Fruit fly (Drosophila melanogaster) whole organism, prepupa: ENCODE data around the gene CG42450.
A peak's percentile ranks its signal among the peaks of the same experiment; 100 is the strongest.

Source experiments
- Blimp-1 ChIP-seq: fragments of 200-800 bp; sonication (Bioruptor generic); optimal IDR thresholded peaks from 3 replicates; lab custom pipeline; 2017; ENCODE audit warnings: missing biosample characterization, missing genetic modification characterization, mild to moderate bottlenecking, moderate library complexity, missing genetic modification reagents
- CG11294 ChIP-seq: fragments of 200-800 bp; sonication (Bioruptor generic); IDR thresholded peaks from 2 replicates; pipeline ENCODE4 v1.3.6; 2022; ENCODE audit warnings: missing biosample characterization, missing genetic modification characterization
- CG11902 ChIP-seq: fragments of 200-800 bp; sonication (Bioruptor generic); optimal IDR thresholded peaks from 3 replicates; lab custom pipeline; 2016; ENCODE audit warnings: missing biosample characterization, missing genetic modification characterization
- CG15336 ChIP-seq: fragments of 200-800 bp; sonication (Bioruptor generic); IDR thresholded peaks from 2 replicates; pipeline ENCODE4 v1.3.6; 2022; ENCODE audit warnings: missing biosample characterization, missing genetic modification characterization
- CG1621 ChIP-seq: fragments of 200-800 bp; sonication (Bioruptor generic); optimal IDR thresholded peaks from 3 replicates; lab custom pipeline; 2018; ENCODE audit warnings: missing biosample characterization, mild to moderate bottlenecking, missing genetic modification characterization
- CG16779 ChIP-seq: fragments of 200-800 bp; sonication (Bioruptor generic); optimal IDR thresholded peaks from 3 replicates; lab custom pipeline; 2017; ENCODE audit warnings: missing biosample characterization, mild to moderate bottlenecking, missing genetic modification characterization
- CG3032 ChIP-seq: fragments of 200-800 bp; optimal IDR thresholded peaks from 2 replicates; lab custom pipeline; 2019; ENCODE audit warnings: missing biosample characterization, mild to moderate bottlenecking, missing genetic modification characterization, moderate library complexity
- CG32006 ChIP-seq: fragments of 200-800 bp; sonication (Bioruptor generic); optimal IDR thresholded peaks from 3 replicates; lab custom pipeline; 2017; ENCODE audit warnings: missing biosample characterization, mild to moderate bottlenecking, missing genetic modification characterization
- CG34406 ChIP-seq: fragments of 200-800 bp; sonication (Bioruptor generic); optimal IDR thresholded peaks from 3 replicates; lab custom pipeline; 2016; ENCODE audit warnings: missing biosample characterization, missing genetic modification characterization
- CG4318 ChIP-seq: fragments of 200-800 bp; sonication (Bioruptor generic); optimal IDR thresholded peaks from 3 replicates; lab custom pipeline; 2017; ENCODE audit warnings: missing biosample characterization, mild to moderate bottlenecking, missing genetic modification characterization
- CG6163 ChIP-seq: fragments of 200-800 bp; sonication (Bioruptor generic); IDR thresholded peaks from 3 replicates; pipeline ENCODE4 v1.3.6; 2022; ENCODE audit warnings: missing biosample characterization, missing genetic modification characterization
- CG6276 ChIP-seq: fragments of 200-800 bp; sonication (Bioruptor generic); optimal IDR thresholded peaks from 2 replicates; lab custom pipeline; 2017; ENCODE audit warnings: missing biosample characterization, mild to moderate bottlenecking, missing genetic modification characterization
- CG6792 ChIP-seq: fragments of 200-800 bp; sonication (Bioruptor generic); optimal IDR thresholded peaks from 3 replicates; lab custom pipeline; 2016; ENCODE audit warnings: missing biosample characterization, missing genetic modification characterization
- CG6808 ChIP-seq: fragments of 200-800 bp; sonication (Bioruptor generic); optimal IDR thresholded peaks from 3 replicates; lab custom pipeline; 2017; ENCODE audit warnings: missing biosample characterization, missing genetic modification characterization, mild to moderate bottlenecking, moderate library complexity, missing genetic modification reagents
- CG6854 ChIP-seq: fragments of 200-800 bp; sonication (Bioruptor generic); optimal IDR thresholded peaks from 2 replicates; lab custom pipeline; 2017; ENCODE audit warnings: missing biosample characterization, mild to moderate bottlenecking, missing genetic modification characterization
- CG7368 ChIP-seq: fragments of 200-800 bp; sonication (Bioruptor generic); optimal IDR thresholded peaks from 3 replicates; lab custom pipeline; 2016; ENCODE audit warnings: missing biosample characterization, missing genetic modification characterization
- CG8119 ChIP-seq: fragments of 200-800 bp; sonication (Bioruptor generic); IDR thresholded peaks from 3 replicates; pipeline ENCODE4 v1.3.6; 2022; ENCODE audit warnings: missing biosample characterization, missing genetic modification characterization
- CG8632 ChIP-seq: fragments of 200-800 bp; sonication (Bioruptor generic); optimal IDR thresholded peaks from 3 replicates; lab custom pipeline; 2016; ENCODE audit warnings: missing biosample characterization, missing genetic modification characterization
- CG9139 ChIP-seq: fragments of 200-800 bp; sonication (Bioruptor generic); optimal IDR thresholded peaks from 3 replicates; lab custom pipeline; 2017; ENCODE audit warnings: missing biosample characterization, mild to moderate bottlenecking, missing genetic modification characterization
- Eip75B ChIP-seq: fragments of 200-800 bp; sonication (Bioruptor generic); optimal IDR thresholded peaks from 3 replicates; lab custom pipeline; 2016; ENCODE audit warnings: missing biosample characterization, missing genetic modification characterization
- Eip93F ChIP-seq: fragments of 200-800 bp; sonication (Bioruptor generic); optimal IDR thresholded peaks from 2 replicates; lab custom pipeline; 2016; ENCODE audit warnings: missing biosample characterization, mild to moderate bottlenecking, missing genetic modification characterization
- Ets21C ChIP-seq: fragments of 200-800 bp; sonication (Bioruptor generic); optimal IDR thresholded peaks from 3 replicates; lab custom pipeline; 2016; ENCODE audit warnings: missing biosample characterization, missing genetic modification characterization
- Ets96B ChIP-seq: fragments of 200-800 bp; optimal IDR thresholded peaks from 2 replicates; lab custom pipeline; 2019; ENCODE audit warnings: missing biosample characterization, mild to moderate bottlenecking, missing genetic modification characterization, moderate library complexity
- Gug ChIP-seq: fragments of 200-800 bp; sonication (Bioruptor generic); IDR thresholded peaks from 2 replicates; pipeline ENCODE4 v1.3.6; 2022; ENCODE audit warnings: missing biosample characterization, missing genetic modification characterization
- Hr38 ChIP-seq: sonication (Bioruptor generic); optimal IDR thresholded peaks from 2 replicates; lab custom pipeline; 2016; ENCODE audit warnings: missing biosample characterization, missing genetic modification characterization
- Lpt ChIP-seq: fragments of 200-800 bp; sonication (Bioruptor generic); optimal IDR thresholded peaks from 3 replicates; lab custom pipeline; 2016; ENCODE audit warnings: missing biosample characterization, missing genetic modification characterization
- Met ChIP-seq: fragments of 200-800 bp; sonication (Bioruptor generic); optimal IDR thresholded peaks from 3 replicates; lab custom pipeline; 2016; ENCODE audit warnings: missing biosample characterization, missing genetic modification characterization
- OdsH ChIP-seq: fragments of 200-800 bp; sonication (Bioruptor generic); optimal IDR thresholded peaks from 3 replicates; lab custom pipeline; 2016; ENCODE audit warnings: missing biosample characterization, missing genetic modification characterization
- Sox15 ChIP-seq: fragments of 200-800 bp; sonication (Bioruptor generic); optimal IDR thresholded peaks from 3 replicates; lab custom pipeline; 2016; ENCODE audit warnings: missing biosample characterization, missing genetic modification characterization
- acj6 ChIP-seq: fragments of 200-800 bp; sonication (Bioruptor generic); optimal IDR thresholded peaks from 3 replicates; lab custom pipeline; 2016; ENCODE audit warnings: missing biosample characterization, missing genetic modification characterization
- cyc ChIP-seq: fragments of 200-800 bp; sonication (Bioruptor generic); optimal IDR thresholded peaks from 3 replicates; lab custom pipeline; 2016; ENCODE audit warnings: missing biosample characterization, missing genetic modification characterization
- eg ChIP-seq: fragments of 200-800 bp; sonication (Bioruptor generic); IDR thresholded peaks from 3 replicates; pipeline ENCODE4 v1.3.6; 2022; ENCODE audit warnings: missing biosample characterization, missing genetic modification characterization
- esn ChIP-seq: fragments of 200-800 bp; sonication (Bioruptor generic); optimal IDR thresholded peaks from 2 replicates; lab custom pipeline; 2016; ENCODE audit warnings: missing biosample characterization, mild to moderate bottlenecking, missing genetic modification characterization, moderate library complexity
- fd59A ChIP-seq: fragments of 200-800 bp; sonication (Bioruptor generic); optimal IDR thresholded peaks from 2 replicates; lab custom pipeline; 2017; ENCODE audit warnings: missing biosample characterization, mild to moderate bottlenecking, missing genetic modification characterization, missing genetic modification reagents
- fd85E ChIP-seq: fragments of 200-800 bp; sonication (Bioruptor generic); optimal IDR thresholded peaks from 3 replicates; lab custom pipeline; 2016; ENCODE audit warnings: missing biosample characterization, missing genetic modification characterization
- fkh ChIP-seq: fragments of 200-800 bp; sonication (Bioruptor generic); optimal IDR thresholded peaks from 3 replicates; lab custom pipeline; 2017; ENCODE audit warnings: missing biosample characterization, mild to moderate bottlenecking, missing genetic modification characterization, moderate library complexity
- lz ChIP-seq: fragments of 200-800 bp; sonication (Bioruptor generic); optimal IDR thresholded peaks from 3 replicates; lab custom pipeline; 2016; ENCODE audit warnings: missing biosample characterization, missing genetic modification characterization
- salr ChIP-seq, 2 experiments: fragments of 200-800 bp; sonication (Bioruptor generic); optimal IDR thresholded peaks; 3 replicates each; lab custom pipeline; 2016 to 2018; ENCODE audit warnings: missing biosample characterization in 2 of 2, missing genetic modification characterization in 2 of 2, mild to moderate bottlenecking in 1 of 2
- spab ChIP-seq: fragments of 200-800 bp; sonication (Bioruptor generic); optimal IDR thresholded peaks from 2 replicates; lab custom pipeline; 2017; ENCODE audit warnings: missing biosample characterization, mild to moderate bottlenecking, missing genetic modification characterization, missing genetic modification reagents
- ss ChIP-seq, 2 experiments: fragments of 200-800 bp; sonication (Bioruptor generic); optimal IDR thresholded peaks; 2 replicates in 1 of 2; 3 replicates in 1 of 2; lab custom pipeline; 2017 to 2018; ENCODE audit warnings: mild to moderate bottlenecking in 2 of 2, missing biosample characterization in 2 of 2, missing genetic modification characterization in 2 of 2, moderate library complexity in 1 of 2
- topi ChIP-seq: fragments of 200-800 bp; sonication (Bioruptor generic); optimal IDR thresholded peaks from 3 replicates; lab custom pipeline; 2016; ENCODE audit warnings: missing biosample characterization, missing genetic modification characterization
- vri ChIP-seq: fragments of 200-800 bp; sonication (Bioruptor generic); optimal IDR thresholded peaks from 3 replicates; lab custom pipeline; 2016; ENCODE audit warnings: missing biosample characterization, mild to moderate bottlenecking, missing genetic modification characterization

Gene CG42450

dm6 chrX:18834399-18834798, 21.3 kb downstream of the CG42450 start (continued):
- no peak for TF ChIP-seq CG4318 (GFP tag; lab: Kevin White, UChicago)
- TF ChIP-seq CG6163 (GFP tag; lab: Robert Waterston, UW): peak; percentile 78
- 0 out of 3 replicates have a peak, but pooled peaks have one; percentile 17 for TF ChIP-seq CG8119 (GFP tag; lab: Robert Waterston, UW)
- TF ChIP-seq spab (GFP tag; lab: Kevin White, UChicago): peak; percentile 21
- TF ChIP-seq CG1621 (tag; lab: Kevin White, UChicago): no peak
- peak; percentile 10 for TF ChIP-seq CG32006 (GFP tag; lab: Kevin White, UChicago)
- TF ChIP-seq CG6276 (GFP tag; lab: Kevin White, UChicago): no peak
- peak; percentile 45; the same call in 1 of the 2 replicates for TF ChIP-seq CG15336 (GFP tag; lab: Robert Waterston, UW)
- TF ChIP-seq esn (GFP tag; lab: Kevin White, UChicago): peak; percentile 52
- TF ChIP-seq CG6808 (GFP tag; lab: Kevin White, UChicago): peak; percentile 31
- no peak for TF ChIP-seq fd85E (GFP tag; lab: Kevin White, UChicago)
- TF ChIP-seq Gug (GFP tag; lab: Robert Waterston, UW): peak; percentile 37; the same call in 1 of the 2 replicates
- no peak for TF ChIP-seq Hr38 (GFP tag; lab: Kevin White, UChicago)
- peak; percentile 46 for TF ChIP-seq Eip93F (GFP tag; lab: Kevin White, UChicago)
- TF ChIP-seq lz (GFP tag; lab: Kevin White, UChicago): peak; percentile 72
- peak in 1 of 2 experiments; percentile 73 for TF ChIP-seq ss (GFP tag; optimal IDR thresholded peaks at IDR 0.05; lab: Kevin White, UChicago)
- TF ChIP-seq topi (GFP tag; lab: Kevin White, UChicago): peak; percentile 88
- TF ChIP-seq Eip75B (GFP tag; lab: Kevin White, UChicago): peak; percentile 66
- no peak for TF ChIP-seq salr (GFP tag; optimal IDR thresholded peaks at IDR 0.05; lab: Kevin White, UChicago)
- TF ChIP-seq acj6: peak; percentile 68
- TF ChIP-seq CG3032 (tag; lab: Kevin White, UChicago): peak; percentile 64
- TF ChIP-seq CG11294: 0 out of 2 replicates have a peak, but pooled peaks have one; percentile 13
- peak; percentile 68 for TF ChIP-seq Sox15
- TF ChIP-seq vri (GFP tag; lab: Kevin White, UChicago): peak; percentile 27
- peak; percentile 27 for TF ChIP-seq CG16779
- peak; percentile 86 for TF ChIP-seq cyc (GFP tag; lab: Kevin White, UChicago)
- TF ChIP-seq CG34406 (GFP tag; lab: Kevin White, UChicago): peak; percentile 64
- no peak for TF ChIP-seq Lpt
- TF ChIP-seq Met (GFP tag; lab: Kevin White, UChicago): peak; percentile 82
- TF ChIP-seq CG11902: peak; percentile 86
- TF ChIP-seq CG6854 (GFP tag; lab: Kevin White, UChicago): no peak
- peak; percentile 71 for TF ChIP-seq CG7368 (GFP tag; lab: Kevin White, UChicago)
- peak; percentile 40 for TF ChIP-seq Blimp-1 (GFP tag; lab: Kevin White, UChicago)
- peak; percentile 47 for TF ChIP-seq OdsH (GFP tag; lab: Kevin White, UChicago)
- peak; percentile 51 for TF ChIP-seq Ets96B (tag; lab: Kevin White, UChicago)
- TF ChIP-seq eg: peak; percentile 65; the same call in 2 of the 3 replicates
- peak; percentile 16 for TF ChIP-seq CG9139 (GFP tag; lab: Kevin White, UChicago)
- TF ChIP-seq fd59A (GFP tag; lab: Kevin White, UChicago): no peak
- peak; percentile 34 for TF ChIP-seq Ets21C
- TF ChIP-seq CG8632 (GFP tag; lab: Kevin White, UChicago): peak; percentile 47

dm6 chrX:18835003-18835402, 21.9 kb downstream of the CG42450 start:
- no peak for TF ChIP-seq CG6792 (GFP tag; lab: Kevin White, UChicago)
- no peak for TF ChIP-seq esn (GFP tag; lab: Kevin White, UChicago)
- TF ChIP-seq CG11294: no peak
- TF ChIP-seq vri (GFP tag; lab: Kevin White, UChicago): no peak
- peak; percentile 60 for TF ChIP-seq fkh (GFP tag; lab: Kevin White, UChicago)
- no peak for TF ChIP-seq Ets21C
